Worm (Caenorhabditis elegans) whole organism, late embryonic: Measurements from ENCODE around the gene F21H7.2.

Experiments
- C38D4.7 ChIP-seq: fragments of 200-800 bp; sonication (Bioruptor generic); optimal IDR thresholded peaks from 2 replicates; lab custom pipeline; 2018; ENCODE audit warnings: mild to moderate bottlenecking, missing genetic modification characterization, moderate library complexity, missing compliant biosample characterization
- F13H6.1 ChIP-seq: sonication (generic microtip); optimal IDR thresholded peaks from 2 replicates; lab custom pipeline; 2016; ENCODE audit warnings: missing genetic modification characterization, missing compliant biosample characterization
- K02D7.2 ChIP-seq: sonication (generic microtip); optimal IDR thresholded peaks from 2 replicates; lab custom pipeline; 2017; ENCODE audit warnings: mild to moderate bottlenecking, missing genetic modification characterization, missing compliant biosample characterization
- K09A11.1 ChIP-seq: sonication (generic microtip); optimal IDR thresholded peaks from 2 replicates; lab custom pipeline; 2017; ENCODE audit warnings: antibody characterized with exemption, mild to moderate bottlenecking, missing genetic modification characterization, missing compliant biosample characterization; ENCODE audit not compliant: insufficient read depth
- T23F11.4 ChIP-seq: fragments of 200-800 bp; sonication (Bioruptor generic); optimal IDR thresholded peaks from 2 replicates; lab custom pipeline; 2018; ENCODE audit warnings: mild to moderate bottlenecking, missing genetic modification characterization, missing compliant biosample characterization
- Y22D7AL.16 ChIP-seq: sonication (generic microtip); optimal IDR thresholded peaks from 2 replicates; lab custom pipeline; 2016; ENCODE audit warnings: missing genetic modification characterization, missing compliant biosample characterization
- ceh-18 ChIP-seq: sonication (generic microtip); optimal IDR thresholded peaks from 2 replicates; lab custom pipeline; 2016; ENCODE audit warnings: missing genetic modification characterization, missing compliant biosample characterization
- ceh-22 ChIP-seq: sonication (generic microtip); optimal IDR thresholded peaks from 2 replicates; lab custom pipeline; 2017; ENCODE audit warnings: missing biosample characterization, missing genetic modification characterization
- ceh-30 ChIP-seq: fragments of 150-350 bp; optimal IDR thresholded peaks from 2 replicates; lab custom pipeline; 2014; ENCODE audit warnings: missing biosample characterization, missing genetic modification characterization
- ceh-31 ChIP-seq: sonication (generic microtip); optimal IDR thresholded peaks from 2 replicates; lab custom pipeline; 2016; ENCODE audit warnings: missing genetic modification characterization, missing compliant biosample characterization
- ceh-34 ChIP-seq: sonication (generic microtip); optimal IDR thresholded peaks from 2 replicates; lab custom pipeline; 2016; ENCODE audit warnings: mild to moderate bottlenecking, missing genetic modification characterization, missing compliant biosample characterization
- ceh-6 ChIP-seq: fragments of 200-800 bp; sonication (Bioruptor generic); optimal IDR thresholded peaks from 2 replicates; lab custom pipeline; 2018; ENCODE audit warnings: mild to moderate bottlenecking, missing genetic modification characterization, missing compliant biosample characterization
- ceh-9 ChIP-seq: sonication (generic microtip); optimal IDR thresholded peaks from 2 replicates; lab custom pipeline; 2016; ENCODE audit warnings: mild to moderate bottlenecking, missing genetic modification characterization, inconsistent platforms, missing compliant biosample characterization
- che-1 ChIP-seq: sonication (generic microtip); optimal IDR thresholded peaks from 2 replicates; lab custom pipeline; 2016; ENCODE audit warnings: mild to moderate bottlenecking, missing genetic modification characterization, missing compliant biosample characterization
- dmd-4 ChIP-seq: sonication (generic microtip); optimal IDR thresholded peaks from 2 replicates; lab custom pipeline; 2016; ENCODE audit warnings: borderline replicate concordance, missing genetic modification characterization, missing compliant biosample characterization
- ets-4 ChIP-seq: sonication (generic microtip); optimal IDR thresholded peaks from 2 replicates; lab custom pipeline; 2016; ENCODE audit warnings: missing genetic modification characterization, missing compliant biosample characterization
- fkh-10 ChIP-seq: fragments of 150-350 bp; optimal IDR thresholded peaks from 2 replicates; lab custom pipeline; 2014; ENCODE audit warnings: missing biosample characterization, missing genetic modification reagents, missing genetic modification characterization
- fkh-6 ChIP-seq: sonication (generic microtip); optimal IDR thresholded peaks from 2 replicates; lab custom pipeline; 2016; ENCODE audit warnings: missing genetic modification characterization, missing compliant biosample characterization
- hlh-15 ChIP-seq: sonication (generic microtip); optimal IDR thresholded peaks from 2 replicates; lab custom pipeline; 2016; ENCODE audit warnings: missing genetic modification characterization, missing compliant biosample characterization
- hlh-6 ChIP-seq: sonication (generic microtip); optimal IDR thresholded peaks from 2 replicates; lab custom pipeline; 2016; ENCODE audit warnings: missing genotype, missing genetic modification characterization, missing compliant biosample characterization
- hlh-8 ChIP-seq: sonication (generic microtip); optimal IDR thresholded peaks from 2 replicates; lab custom pipeline; 2016; ENCODE audit warnings: missing genotype, missing genetic modification characterization, missing compliant biosample characterization
- lim-6 ChIP-seq: sonication (generic microtip); optimal IDR thresholded peaks from 2 replicates; lab custom pipeline; 2016; ENCODE audit warnings: missing genetic modification characterization, missing compliant biosample characterization
- lin-11 ChIP-seq: fragments of 200-800 bp; sonication (Bioruptor generic); optimal IDR thresholded peaks from 2 replicates; lab custom pipeline; 2018; ENCODE audit warnings: mild to moderate bottlenecking, missing genetic modification characterization, missing compliant biosample characterization
- mec-3 ChIP-seq: sonication (generic microtip); optimal IDR thresholded peaks from 2 replicates; lab custom pipeline; 2016; ENCODE audit warnings: borderline replicate concordance, missing genetic modification characterization, missing compliant biosample characterization
- nfya-1 ChIP-seq: sonication (generic microtip); optimal IDR thresholded peaks from 2 replicates; lab custom pipeline; 2017; ENCODE audit warnings: missing genetic modification characterization, mild to moderate bottlenecking, missing compliant biosample characterization, antibody characterized with exemption, moderate library complexity
- nhr-11 ChIP-seq: fragments of 150-350 bp; optimal IDR thresholded peaks from 2 replicates; lab custom pipeline; 2014; ENCODE audit warnings: missing biosample characterization, missing genetic modification characterization
- npax-4 ChIP-seq: sonication (generic microtip); optimal IDR thresholded peaks from 2 replicates; lab custom pipeline; 2016; ENCODE audit warnings: missing genetic modification characterization, missing compliant biosample characterization
- odd-2 ChIP-seq: sonication (generic microtip); optimal IDR thresholded peaks from 2 replicates; lab custom pipeline; 2017; ENCODE audit warnings: antibody characterized with exemption, mild to moderate bottlenecking, missing genetic modification characterization, missing compliant biosample characterization
- pat-9 ChIP-seq: fragments of 200-800 bp; sonication (Bioruptor generic); optimal IDR thresholded peaks from 2 replicates; lab custom pipeline; 2018; ENCODE audit warnings: mild to moderate bottlenecking, missing genetic modification characterization, moderate library complexity, missing compliant biosample characterization
- pqm-1 ChIP-seq: sonication (generic microtip); optimal IDR thresholded peaks from 2 replicates; lab custom pipeline; 2016; ENCODE audit warnings: missing genetic modification characterization, missing compliant biosample characterization
- ref-2 ChIP-seq: sonication (generic microtip); optimal IDR thresholded peaks from 2 replicates; lab custom pipeline; 2016; ENCODE audit warnings: missing genetic modification characterization, missing compliant biosample characterization
- ttx-3 ChIP-seq: sonication (generic microtip); optimal IDR thresholded peaks from 2 replicates; lab custom pipeline; 2016; ENCODE audit warnings: missing genetic modification reagents, missing genetic modification characterization, missing compliant biosample characterization
- unc-55 ChIP-seq: sonication (generic microtip); optimal IDR thresholded peaks from 2 replicates; lab custom pipeline; 2017; ENCODE audit warnings: missing biosample characterization, missing genetic modification reagents, missing genetic modification characterization
- zip-5 ChIP-seq: sonication (generic microtip); optimal IDR thresholded peaks from 2 replicates; lab custom pipeline; 2016; ENCODE audit warnings: missing genetic modification characterization, missing compliant biosample characterization
- ztf-16 ChIP-seq: sonication (generic microtip); optimal IDR thresholded peaks from 2 replicates; lab custom pipeline; 2017; ENCODE audit warnings: missing genetic modification characterization, missing compliant biosample characterization

The F21H7.2 gene

ce11 chrV:16218972-16219757 lies 10.6 kb downstream of the F21H7.2 start, which contains the start of gene glc-1:
Gene glc-1, plus strand, starts transcription at chrV:16219634.
- TF ChIP-seq ttx-3 (no peak), ceh-22 (tag; lab: Kevin White, UChicago) (no peak)

ce11 chrV:16218522-16218921 lies 11.3 kb downstream of the F21H7.2 start, which contains the start of gene F11A5.15:
Gene F11A5.15, minus strand, starts transcription at chrV:16218622.
- TF ChIP-seq zip-5 (tag; lab: Kevin White, UChicago): no peak
- TF ChIP-seq F13H6.1 (tag; lab: Kevin White, UChicago): no peak
- TF ChIP-seq Y22D7AL.16: no peak
- TF ChIP-seq ttx-3: no peak
- TF ChIP-seq pqm-1 (tag; lab: Kevin White, UChicago): no peak
- TF ChIP-seq ztf-16: no peak
- no peak for TF ChIP-seq ceh-18 (tag; lab: Kevin White, UChicago)
- no peak for TF ChIP-seq ceh-9
- TF ChIP-seq nhr-11 (tag; lab: Kevin White, UChicago): no peak
- no peak for TF ChIP-seq lin-11 (tag; lab: Kevin White, UChicago)
- no peak for TF ChIP-seq pat-9 (tag; lab: Kevin White, UChicago)
- no peak for TF ChIP-seq nfya-1 (tag; lab: Kevin White, UChicago)
- TF ChIP-seq mec-3 (tag; lab: Kevin White, UChicago): no peak
- no peak for TF ChIP-seq ceh-30 (tag; lab: Kevin White, UChicago)
- no peak for TF ChIP-seq ref-2 (tag; lab: Kevin White, UChicago)
- TF ChIP-seq hlh-6: no peak
- no peak for TF ChIP-seq hlh-8 (tag; lab: Kevin White, UChicago)
- TF ChIP-seq npax-4: no peak
- no peak for TF ChIP-seq C38D4.7 (GFP tag; lab: Kevin White, UChicago)
- TF ChIP-seq ceh-31: no peak

- no peak for TF ChIP-seq F13H6.1 (tag; lab: Kevin White, UChicago)
- TF ChIP-seq che-1 (tag; lab: Kevin White, UChicago): no peak
- TF ChIP-seq T23F11.4 (GFP tag; lab: Kevin White, UChicago): no peak
- no peak for TF ChIP-seq ets-4 (tag; lab: Kevin White, UChicago)
- no peak for TF ChIP-seq K09A11.1 (tag; lab: Kevin White, UChicago)
- no peak for TF ChIP-seq lim-6 (tag; lab: Kevin White, UChicago)
- TF ChIP-seq nhr-11 (tag; lab: Kevin White, UChicago): no peak
- no peak for TF ChIP-seq odd-2
- no peak for TF ChIP-seq ref-2 (tag; lab: Kevin White, UChicago)
- no peak for TF ChIP-seq fkh-10 (GFP tag; lab: Kevin White, UChicago)
- no peak for TF ChIP-seq dmd-4 (tag; lab: Kevin White, UChicago)
- no peak for TF ChIP-seq npax-4
These were observed 15.3 kb downstream of the F21H7.2 start, which contains the start of gene F11A5.9 for ce11 chrV:16214505-16214904. Gene F11A5.9, plus strand, starts transcription at chrV:16214890.

- TF ChIP-seq zip-5 (tag; lab: Kevin White, UChicago) (no peak), T23F11.4 (GFP tag; lab: Kevin White, UChicago) (no peak), nhr-11 (tag; lab: Kevin White, UChicago) (no peak), ceh-6 (GFP tag; lab: Kevin White, UChicago) (no peak), che-1 (tag; lab: Kevin White, UChicago) (no peak), hlh-15 (tag; lab: Kevin White, UChicago) (no peak), fkh-6 (no peak), ceh-30 (tag; lab: Kevin White, UChicago) (no peak), K02D7.2 (tag; lab: Kevin White, UChicago) (no peak), unc-55 (GFP tag; lab: Kevin White, UChicago) (no peak), ceh-34 (tag; lab: Kevin White, UChicago) (no peak)
These were observed 16.5 kb downstream of the F21H7.2 start for ce11 chrV:16213323-16213722.
